Worm (Caenorhabditis elegans): ENCODE measurements around the gene mrpl-44.

- no peak for TF ChIP-seq nfya-2 (GFP tag; IDR thresholded peaks at IDR 0.05)
- no peak for TF ChIP-seq nhr-80 (tag; optimal IDR thresholded peaks at IDR 0.05)
- no peak for TF ChIP-seq Y53F4B.3 (GFP tag; IDR thresholded peaks at IDR 0.05)
- TF ChIP-seq him-1 (tag; optimal IDR thresholded peaks at IDR 0.05), result no peak
- no peak for TF ChIP-seq sea-2 (GFP tag; IDR thresholded peaks at IDR 0.05)
- no peak for TF ChIP-seq B0035.1 (tag; optimal IDR thresholded peaks at IDR 0.05)
- no peak for TF ChIP-seq ztf-22 (GFP tag; optimal IDR thresholded peaks at IDR 0.05)
- TF ChIP-seq nhr-27 (tag; optimal IDR thresholded peaks at IDR 0.05), result no peak
Measured at ce11 chrIII:9091392-9092291, 2.5 kb upstream of the mrpl-44 start, which contains the start of gene glp-1.

Measured in whole organism, young adult.